Fruit fly (Drosophila melanogaster): ENCODE results near the gene GckIII.

The GckIII gene

DNA sequence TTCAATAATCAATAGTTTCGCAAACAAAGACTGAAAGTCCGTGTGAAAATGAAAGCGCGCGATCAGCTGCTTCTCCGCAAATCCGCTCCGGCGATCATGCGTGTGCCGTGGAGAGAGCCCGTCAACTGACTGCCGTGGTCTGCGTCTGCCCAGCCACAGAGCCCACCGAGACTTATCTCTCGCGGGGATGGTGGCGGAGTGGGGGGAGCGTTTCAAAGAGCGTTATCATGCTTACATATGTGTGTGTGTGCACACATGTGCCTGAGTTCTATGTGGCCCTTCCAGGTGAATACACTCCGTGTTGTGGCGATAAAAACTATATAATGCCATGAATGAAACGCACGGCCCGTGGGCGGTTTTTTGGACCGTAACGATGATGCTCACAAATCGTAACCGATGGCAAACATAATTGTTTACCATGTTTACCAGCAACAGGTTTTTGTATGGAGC, 7.3 kb upstream of the GckIII start (continued):
- no peak for TF ChIP-seq CG4707 (GFP tag; optimal IDR thresholded peaks at IDR 0.05)
- peak; percentile 64 for TF ChIP-seq Jarid2 (GFP tag; optimal IDR thresholded peaks at IDR 0.05)
- TF ChIP-seq dmrt11E (tag; optimal IDR thresholded peaks at IDR 0.05), result no peak
- no peak for TF ChIP-seq Kr (GFP tag; optimal IDR thresholded peaks at IDR 0.05)
- TF ChIP-seq nau (GFP tag; optimal IDR thresholded peaks at IDR 0.05), result no peak
- no peak for TF ChIP-seq CG12391 (tag; optimal IDR thresholded peaks at IDR 0.05)
- TF ChIP-seq CG18011 (GFP tag; optimal IDR thresholded peaks at IDR 0.05), result no peak
- TF ChIP-seq CG11695 (GFP tag; IDR thresholded peaks at IDR 0.05), result no peak
- 0 out of 3 replicates have a peak, but pooled peaks have one; percentile 17 for TF ChIP-seq Doc3 (GFP tag; IDR thresholded peaks at IDR 0.05; ENCODE audit: partially characterized antibody)
- TF ChIP-seq Dll (GFP tag; IDR thresholded peaks at IDR 0.05; ENCODE audit: partially characterized antibody), result no peak
- TF ChIP-seq CG12219 (GFP tag; optimal IDR thresholded peaks at IDR 0.05), result peak; percentile 11
- no peak for TF ChIP-seq dan (GFP tag; IDR thresholded peaks at IDR 0.05)
- TF ChIP-seq toy (GFP tag; IDR thresholded peaks at IDR 0.05), result no peak
- no peak for TF ChIP-seq pnt (GFP tag; optimal IDR thresholded peaks at IDR 0.05)
- peak; percentile 42; the same call in 1 of the 3 replicates for TF ChIP-seq sr (GFP tag; IDR thresholded peaks at IDR 0.05)
- peak; percentile 63 for TF ChIP-seq ftz-f1 (GFP tag; optimal IDR thresholded peaks at IDR 0.05)
- peak; percentile 52 for TF ChIP-seq exex (tag; optimal IDR thresholded peaks at IDR 0.05)
- TF ChIP-seq otp (GFP tag; IDR thresholded peaks at IDR 0.05), result no peak
- TF ChIP-seq unc-4 (GFP tag; IDR thresholded peaks at IDR 0.05; ENCODE audit: partially characterized antibody), result peak; percentile 20; the same call in 1 of the 2 replicates
- no peak for TF ChIP-seq CG12744 (GFP tag; optimal IDR thresholded peaks at IDR 0.05)
- TF ChIP-seq amos (GFP tag; IDR thresholded peaks at IDR 0.05; ENCODE audit: partially characterized antibody), result no peak; the same call in 1 of the 2 replicates
- TF ChIP-seq CG11247 (GFP tag; IDR thresholded peaks at IDR 0.05), result no peak
- TF ChIP-seq NfI (GFP tag; optimal IDR thresholded peaks at IDR 0.05), result no peak
- TF ChIP-seq sd (tag; optimal IDR thresholded peaks at IDR 0.05), result no peak
- no peak for TF ChIP-seq Tbp (GFP tag; optimal IDR thresholded peaks at IDR 0.05)
- no peak for TF ChIP-seq CG11723 (GFP tag; optimal IDR thresholded peaks at IDR 0.05)
- no peak for TF ChIP-seq Lhr (GFP tag; optimal IDR thresholded peaks at IDR 0.05)
- peak; percentile 44 for TF ChIP-seq CrebB (tag; optimal IDR thresholded peaks at IDR 0.05)
- TF ChIP-seq CG10979 (tag; optimal IDR thresholded peaks at IDR 0.05), result no peak
- no peak for TF ChIP-seq CG4360 (GFP tag; IDR thresholded peaks at IDR 0.05)
- TF ChIP-seq CG31365 (tag; optimal IDR thresholded peaks at IDR 0.05), result no peak
- no peak for TF ChIP-seq Dek (tag; optimal IDR thresholded peaks at IDR 0.05)
- TF ChIP-seq Mes4 (GFP tag; optimal IDR thresholded peaks at IDR 0.05), result no peak
- TF ChIP-seq CG1529 (GFP tag; optimal IDR thresholded peaks at IDR 0.05), result no peak
- TF ChIP-seq B-H1 (GFP tag; IDR thresholded peaks at IDR 0.05), result no peak
- TF ChIP-seq Sox102F (GFP tag; optimal IDR thresholded peaks at IDR 0.05), result no peak
- TF ChIP-seq CG7556 (GFP tag; optimal IDR thresholded peaks at IDR 0.05), result no peak
- no peak for TF ChIP-seq Lpt (GFP tag; optimal IDR thresholded peaks at IDR 0.05)
- no peak for TF ChIP-seq ind (GFP tag; optimal IDR thresholded peaks at IDR 0.05)
- peak; percentile 70 for TF ChIP-seq CG13894 (tag; optimal IDR thresholded peaks at IDR 0.05)
- TF ChIP-seq CG30431 (GFP tag; optimal IDR thresholded peaks at IDR 0.05), result no peak
- TF ChIP-seq dm (GFP tag; optimal IDR thresholded peaks at IDR 0.05), result no peak
- TF ChIP-seq fru (optimal IDR thresholded peaks at IDR 0.05), result no peak
- TF ChIP-seq nmo (GFP tag; optimal IDR thresholded peaks at IDR 0.05), result no peak
- TF ChIP-seq gce (GFP tag; IDR thresholded peaks at IDR 0.05), result no peak
- TF ChIP-seq D (optimal IDR thresholded peaks at IDR 0.05), result no peak
- no peak for TF ChIP-seq D (GFP tag; optimal IDR thresholded peaks at IDR 0.05)
- TF ChIP-seq gcm2 (GFP tag; optimal IDR thresholded peaks at IDR 0.05), result no peak
- no peak for TF ChIP-seq CG12942 (GFP tag; optimal IDR thresholded peaks at IDR 0.05)
- no peak for TF ChIP-seq CG10147 (GFP tag; optimal IDR thresholded peaks at IDR 0.05)
- peak in 1 of 2 experiments; percentile 51 for TF ChIP-seq crp (GFP tag; optimal IDR thresholded peaks at IDR 0.05)
